Worm (Caenorhabditis elegans) whole organism, midembryonic: Measurements from ENCODE around the gene Y12A6A.1.

Experiments
- T22C8.4 ChIP-seq: fragments of 200-800 bp; sonication (Bioruptor generic); IDR thresholded peaks from 2 replicates; pipeline ENCODE4 v1.3.6; 2022; ENCODE audit warnings: missing genetic modification characterization, missing compliant biosample characterization
- cog-1 ChIP-seq: sonication (generic microtip); optimal IDR thresholded peaks from 2 replicates; lab custom pipeline; 2016; ENCODE audit warnings: missing genetic modification characterization, missing compliant biosample characterization
- flt-1 ChIP-seq: fragments of 200-800 bp; sonication (Bioruptor generic); IDR thresholded peaks from 2 replicates; pipeline ENCODE4 v1.3.6; 2022; ENCODE audit warnings: missing genetic modification characterization, missing compliant biosample characterization
- klf-2 ChIP-seq: fragments of 200-800 bp; sonication (Bioruptor generic); conservative IDR thresholded peaks from 2 replicates; pipeline ENCODE4 v1.3.6; 2022; ENCODE audit warnings: missing genetic modification reagents, missing genetic modification characterization, missing compliant biosample characterization
- med-1 ChIP-seq: sonication (generic microtip); optimal IDR thresholded peaks from 2 replicates; lab custom pipeline; 2017; ENCODE audit warnings: missing genetic modification characterization, mild to moderate bottlenecking, missing compliant biosample characterization, antibody characterized with exemption, missing genetic modification reagents; ENCODE audit not compliant: insufficient read depth
- ref-1 ChIP-seq: fragments of 200-800 bp; sonication (Bioruptor generic); conservative IDR thresholded peaks from 2 replicates; pipeline ENCODE4 v1.3.6; 2022; ENCODE audit warnings: missing genetic modification reagents, missing genetic modification characterization, missing compliant biosample characterization
- tab-1 ChIP-seq: fragments of 200-800 bp; sonication (Bioruptor generic); IDR thresholded peaks from 2 replicates; pipeline ENCODE4 v1.3.6; 2022; ENCODE audit warnings: missing genetic modification characterization, missing compliant biosample characterization
- ztf-23 ChIP-seq: fragments of 200-800 bp; sonication (Bioruptor generic); IDR thresholded peaks from 2 replicates; pipeline ENCODE4 v1.3.6; 2022; ENCODE audit warnings: missing genetic modification reagents, missing genetic modification characterization, missing compliant biosample characterization
- ztf-29 ChIP-seq: fragments of 200-800 bp; sonication (Bioruptor generic); IDR thresholded peaks from 2 replicates; pipeline ENCODE4 v1.3.6; 2022; ENCODE audit warnings: missing genetic modification reagents, missing genetic modification characterization, missing compliant biosample characterization

The Y12A6A.1 gene

ce11 chrX:13637526-13637925 lies 16.0 kb upstream of the Y12A6A.1 start:
- TF ChIP-seq ref-1 (no peak), T22C8.4 (GFP tag; lab: Robert Waterston, UW) (no peak), ztf-29 (GFP tag; lab: Robert Waterston, UW) (no peak), flt-1 (GFP tag; lab: Robert Waterston, UW) (no peak), med-1 (GFP tag; lab: Kevin White, UChicago) (no peak)

- TF ChIP-seq cog-1 (tag; lab: Kevin White, UChicago) (no peak), ref-1 (no peak), tab-1 (GFP tag; lab: Robert Waterston, UW) (no peak), med-1 (GFP tag; lab: Kevin White, UChicago) (no peak), ztf-29 (GFP tag; lab: Robert Waterston, UW) (no peak), T22C8.4 (GFP tag; lab: Robert Waterston, UW) (no peak), ztf-23 (no peak), klf-2 (GFP tag; lab: Robert Waterston, UW) (no peak), flt-1 (GFP tag; lab: Robert Waterston, UW) (no peak)
Observed at ce11 chrX:13633876-13634479, 12.4 kb upstream of the Y12A6A.1 start.

ce11 chrX:13633032-13633431 lies 11.5 kb upstream of the Y12A6A.1 start:
- TF ChIP-seq tab-1 (GFP tag; lab: Robert Waterston, UW): no peak
- no peak for TF ChIP-seq ztf-23
- no peak for TF ChIP-seq flt-1 (GFP tag; lab: Robert Waterston, UW)
- TF ChIP-seq ztf-29 (GFP tag; lab: Robert Waterston, UW): no peak
- TF ChIP-seq T22C8.4 (GFP tag; lab: Robert Waterston, UW): no peak
- TF ChIP-seq med-1 (GFP tag; lab: Kevin White, UChicago): no peak
- no peak for TF ChIP-seq ref-1
- TF ChIP-seq klf-2 (GFP tag; lab: Robert Waterston, UW): no peak
- no peak for TF ChIP-seq cog-1 (tag; lab: Kevin White, UChicago)

- TF ChIP-seq med-1 (GFP tag; lab: Kevin White, UChicago) (no peak), flt-1 (GFP tag; lab: Robert Waterston, UW) (no peak), cog-1 (tag; lab: Kevin White, UChicago) (no peak), ztf-29 (GFP tag; lab: Robert Waterston, UW) (no peak), klf-2 (GFP tag; lab: Robert Waterston, UW) (no peak), T22C8.4 (GFP tag; lab: Robert Waterston, UW) (no peak), tab-1 (GFP tag; lab: Robert Waterston, UW) (no peak), ztf-23 (no peak), ref-1 (no peak)
Observed at ce11 chrX:13632245-13632644, 10.7 kb upstream of the Y12A6A.1 start.

ce11 chrX:13631122-13631672 lies 9.7 kb upstream of the Y12A6A.1 start, which contains the start of gene nlg-1:
TSS of gene nlg-1 (minus strand) at chrX:13631172.
- TF ChIP-seq ztf-23: no peak
- no peak for TF ChIP-seq med-1 (GFP tag; lab: Kevin White, UChicago)
- TF ChIP-seq ztf-29 (GFP tag; lab: Robert Waterston, UW): no peak
- TF ChIP-seq tab-1 (GFP tag; lab: Robert Waterston, UW): no peak
- TF ChIP-seq cog-1 (tag; lab: Kevin White, UChicago): no peak
- TF ChIP-seq flt-1 (GFP tag; lab: Robert Waterston, UW): no peak
- TF ChIP-seq klf-2 (GFP tag; lab: Robert Waterston, UW): no peak
- TF ChIP-seq ref-1: no peak
- no peak for TF ChIP-seq T22C8.4 (GFP tag; lab: Robert Waterston, UW)

- TF ChIP-seq T22C8.4 (GFP tag; lab: Robert Waterston, UW): no peak
- TF ChIP-seq ref-1: no peak
- no peak for TF ChIP-seq cog-1 (tag; lab: Kevin White, UChicago)
- no peak for TF ChIP-seq ztf-29 (GFP tag; lab: Robert Waterston, UW)
- no peak for TF ChIP-seq med-1 (GFP tag; lab: Kevin White, UChicago)
- TF ChIP-seq tab-1 (GFP tag; lab: Robert Waterston, UW): no peak
- no peak for TF ChIP-seq flt-1 (GFP tag; lab: Robert Waterston, UW)
- no peak for TF ChIP-seq klf-2 (GFP tag; lab: Robert Waterston, UW)
- TF ChIP-seq ztf-23: no peak
Observed at ce11 chrX:13618574-13618973, 3.0 kb downstream of the Y12A6A.1 start, which contains the start of gene nlp-53. TSS of gene nlp-53 (plus strand) at chrX:13618874.

- TF ChIP-seq ref-1 (no peak), med-1 (GFP tag; lab: Kevin White, UChicago) (no peak), T22C8.4 (GFP tag; lab: Robert Waterston, UW) (no peak), cog-1 (tag; lab: Kevin White, UChicago) (no peak), ztf-23 (no peak), tab-1 (GFP tag; lab: Robert Waterston, UW) (no peak)
Observed at ce11 chrX:13615181-13615580, 6.3 kb downstream of the Y12A6A.1 start.

ce11 chrX:13610040-13610439 lies 11.5 kb downstream of the Y12A6A.1 start:
- TF ChIP-seq ztf-23 (no peak), tab-1 (GFP tag; lab: Robert Waterston, UW) (no peak), med-1 (GFP tag; lab: Kevin White, UChicago) (no peak)

- TF ChIP-seq ztf-23 (no peak), ref-1 (no peak), T22C8.4 (GFP tag; lab: Robert Waterston, UW) (no peak), flt-1 (GFP tag; lab: Robert Waterston, UW) (no peak), tab-1 (GFP tag; lab: Robert Waterston, UW) (no peak)
Observed at ce11 chrX:13605854-13606253, 15.7 kb downstream of the Y12A6A.1 start.
